Worm (Caenorhabditis elegans) whole organism, L1 larva: ENCODE measurements around the gene C24H12.1.
A peak's percentile ranks its signal among the peaks of the same experiment; 100 is the strongest.
"Not testable (repeated sequence)": the region's sequence is repeated elsewhere in the genome, so short reads cannot be mapped to it uniquely, and the experiment has no call there.

Source experiments
- C16A3.4 ChIP-seq: fragments of 150-350 bp; optimal IDR thresholded peaks from 2 replicates; lab custom pipeline; 2014; ENCODE audit warnings: missing biosample characterization, missing genetic modification characterization
- C34B4.2 ChIP-seq: sonication (generic microtip); optimal IDR thresholded peaks from 2 replicates; lab custom pipeline; 2017; ENCODE audit warnings: mild to moderate bottlenecking, missing genetic modification characterization, missing compliant biosample characterization
- aha-1 ChIP-seq: fragments of 150-350 bp; optimal IDR thresholded peaks from 2 replicates; lab custom pipeline; 2014; ENCODE audit warnings: missing biosample characterization, missing genetic modification characterization
- alr-1 ChIP-seq: fragments of 200-800 bp; sonication (Bioruptor generic); optimal IDR thresholded peaks from 2 replicates; lab custom pipeline; 2018; ENCODE audit warnings: borderline replicate concordance, mild to moderate bottlenecking, missing genetic modification characterization, missing compliant biosample characterization
- blmp-1 ChIP-seq: fragments of 150-350 bp; optimal IDR thresholded peaks from 2 replicates; lab custom pipeline; 2014; ENCODE audit warnings: missing biosample characterization, missing genetic modification characterization
- ceh-82 ChIP-seq, 3 experiments: fragments of 150-350 bp in 1 of 3; sonication (generic microtip) in 2 of 3; optimal IDR thresholded peaks; 2 replicates each; lab custom pipeline; 2014 to 2017; ENCODE audit warnings: missing biosample characterization in 3 of 3, missing genetic modification characterization in 3 of 3
- ceh-88 ChIP-seq: fragments of 200-800 bp; sonication (Bioruptor generic); IDR thresholded peaks from 2 replicates; pipeline ENCODE4 v1.3.6; 2022; ENCODE audit warnings: missing genetic modification characterization, missing compliant biosample characterization
- dpl-1 ChIP-seq, 3 experiments: fragments of 150-350 bp in 2 of 3; sonication (generic microtip) in 1 of 3; optimal IDR thresholded peaks; 2 replicates each; lab custom pipeline; 2014 to 2017; ENCODE audit warnings: missing biosample characterization in 3 of 3, missing genetic modification characterization in 3 of 3, missing genetic modification reagents in 3 of 3
- efl-1 ChIP-seq, 4 experiments: fragments of 150-350 bp; optimal IDR thresholded peaks in 3 of 4; peaks in 1 of 4; 1 replicate in 1 of 4; 2 replicates in 3 of 4; lab custom pipeline; 2014; ENCODE audit warnings: missing biosample characterization in 2 of 4, missing genetic modification characterization in 2 of 4, missing genetic modification reagents in 2 of 4
- efl-3 ChIP-seq: fragments of 200-800 bp; sonication (Bioruptor generic); optimal IDR thresholded peaks from 2 replicates; lab custom pipeline; 2018; ENCODE audit warnings: mild to moderate bottlenecking, missing genetic modification characterization, missing compliant biosample characterization
- egl-27 ChIP-seq, 2 experiments: fragments of 150-350 bp in 1 of 2; sonication (generic microtip); optimal IDR thresholded peaks; 3 replicates each; lab custom pipeline; 2017 to 2018; ENCODE audit warnings: missing biosample characterization in 2 of 2, missing genetic modification characterization in 2 of 2, missing genetic modification reagents in 2 of 2
- ets-5 ChIP-seq: fragments of 200-800 bp; sonication (Bioruptor generic); IDR thresholded peaks from 2 replicates; pipeline ENCODE4 v1.3.6; 2022; ENCODE audit warnings: missing genetic modification characterization, missing compliant biosample characterization
- fkh-4 ChIP-seq: sonication (generic microtip); optimal IDR thresholded peaks from 2 replicates; lab custom pipeline; 2016; ENCODE audit warnings: missing compliant biosample characterization, missing genetic modification characterization, borderline replicate concordance
- hlh-17 ChIP-seq: fragments of 200-800 bp; sonication (Bioruptor generic); optimal IDR thresholded peaks from 2 replicates; lab custom pipeline; 2018; ENCODE audit warnings: missing genetic modification characterization, mild to moderate bottlenecking, missing compliant biosample characterization, moderate library complexity, borderline replicate concordance
- hlh-4 ChIP-seq: sonication (generic microtip); optimal IDR thresholded peaks from 2 replicates; lab custom pipeline; 2016; ENCODE audit warnings: mild to moderate bottlenecking, missing genetic modification characterization, missing compliant biosample characterization
- jun-1 ChIP-seq: fragments of 150-350 bp; optimal IDR thresholded peaks from 2 replicates; lab custom pipeline; 2014; ENCODE audit warnings: missing biosample characterization, missing genetic modification reagents, missing genetic modification characterization
- lin-14 ChIP-seq: fragments of 200-800 bp; sonication (Bioruptor generic); optimal IDR thresholded peaks from 2 replicates; lab custom pipeline; 2018; ENCODE audit warnings: mild to moderate bottlenecking, missing genetic modification characterization, moderate library complexity, missing compliant biosample characterization
- lir-3 ChIP-seq: sonication (generic microtip); optimal IDR thresholded peaks from 2 replicates; lab custom pipeline; 2016; ENCODE audit warnings: mild to moderate bottlenecking, missing genetic modification characterization, moderate library complexity, missing compliant biosample characterization; ENCODE audit not compliant: poor library complexity
- lsy-2 ChIP-seq, 2 experiments: fragments of 150-350 bp; optimal IDR thresholded peaks; 2 replicates each; lab custom pipeline; 2014; ENCODE audit warnings: missing biosample characterization in 2 of 2, missing genetic modification characterization in 2 of 2
- mdl-1 ChIP-seq, 2 experiments: fragments of 150-350 bp; optimal IDR thresholded peaks; 2 replicates each; lab custom pipeline; 2014 to 2017; ENCODE audit warnings: missing biosample characterization in 2 of 2, missing genetic modification characterization in 2 of 2, inconsistent platforms in 1 of 2
- mef-2 ChIP-seq: fragments of 150-350 bp; optimal IDR thresholded peaks from 2 replicates; lab custom pipeline; 2014; ENCODE audit warnings: missing biosample characterization, missing genetic modification characterization
- nhr-11 ChIP-seq: fragments of 150-350 bp; optimal IDR thresholded peaks from 2 replicates; lab custom pipeline; 2014; ENCODE audit warnings: missing biosample characterization, missing genetic modification characterization
- nhr-12 ChIP-seq: sonication (generic microtip); optimal IDR thresholded peaks from 2 replicates; lab custom pipeline; 2017; ENCODE audit warnings: missing biosample characterization, missing genetic modification characterization
- nhr-20 ChIP-seq: sonication (generic microtip); optimal IDR thresholded peaks from 2 replicates; lab custom pipeline; 2016; ENCODE audit warnings: mild to moderate bottlenecking, missing genetic modification characterization, missing compliant biosample characterization
- nhr-237 ChIP-seq: fragments of 150-350 bp; optimal IDR thresholded peaks from 2 replicates; lab custom pipeline; 2014; ENCODE audit warnings: missing biosample characterization, missing genetic modification characterization
- nhr-28 ChIP-seq: fragments of 150-350 bp; optimal IDR thresholded peaks from 2 replicates; lab custom pipeline; 2014; ENCODE audit warnings: missing biosample characterization, missing genetic modification characterization
- nhr-47 ChIP-seq: sonication (generic microtip); optimal IDR thresholded peaks from 2 replicates; lab custom pipeline; 2016; ENCODE audit warnings: mild to moderate bottlenecking, missing genetic modification characterization, moderate library complexity, missing compliant biosample characterization
- nhr-77 ChIP-seq: fragments of 150-350 bp; optimal IDR thresholded peaks from 2 replicates; lab custom pipeline; 2014; ENCODE audit warnings: missing biosample characterization, missing genetic modification characterization
- nhr-85 ChIP-seq: sonication (generic microtip); peaks from one replicate; lab custom pipeline; 2016; ENCODE audit warnings: missing genetic modification characterization, inconsistent platforms, missing compliant biosample characterization
- pax-3 ChIP-seq: fragments of 200-800 bp; sonication (Bioruptor generic); optimal IDR thresholded peaks from 2 replicates; lab custom pipeline; 2018; ENCODE audit warnings: mild to moderate bottlenecking, missing genetic modification characterization, moderate library complexity, missing compliant biosample characterization
- pqm-1 ChIP-seq: sonication (generic microtip); optimal IDR thresholded peaks from 3 replicates; lab custom pipeline; 2017; ENCODE audit warnings: missing biosample characterization, missing genetic modification characterization
- skn-1 ChIP-seq: fragments of 150-350 bp; optimal IDR thresholded peaks from 2 replicates; lab custom pipeline; 2014; ENCODE audit warnings: missing biosample characterization, missing genetic modification characterization
- snpc-4 ChIP-seq: fragments of 150-350 bp; optimal IDR thresholded peaks from 2 replicates; lab custom pipeline; 2014; ENCODE audit warnings: missing biosample characterization, missing genetic modification characterization
- snu-23 ChIP-seq: sonication (generic microtip); optimal IDR thresholded peaks from 2 replicates; lab custom pipeline; 2016; ENCODE audit warnings: missing genetic modification characterization, missing compliant biosample characterization
- swsn-7 ChIP-seq: sonication (generic microtip); optimal IDR thresholded peaks from 2 replicates; lab custom pipeline; 2016; ENCODE audit warnings: missing genetic modification characterization, missing compliant biosample characterization
- tlp-1 ChIP-seq: fragments of 150-350 bp; optimal IDR thresholded peaks from 2 replicates; lab custom pipeline; 2014; ENCODE audit warnings: missing biosample characterization, missing genetic modification characterization
- unc-130 ChIP-seq: fragments of 150-350 bp; optimal IDR thresholded peaks from 2 replicates; lab custom pipeline; 2017; ENCODE audit warnings: missing biosample characterization, missing genetic modification characterization, inconsistent platforms
- unc-30 ChIP-seq: sonication (generic microtip); optimal IDR thresholded peaks from 2 replicates; lab custom pipeline; 2017; ENCODE audit warnings: missing biosample characterization, missing genetic modification characterization
- unc-62 ChIP-seq: fragments of 150-350 bp; optimal IDR thresholded peaks from 2 replicates; lab custom pipeline; 2014; ENCODE audit warnings: missing biosample characterization, missing genetic modification reagents, missing genetic modification characterization
- unc-98 ChIP-seq: fragments of 200-800 bp; sonication (Bioruptor generic); IDR thresholded peaks from 2 replicates; pipeline ENCODE4 v1.3.6; 2022; ENCODE audit warnings: missing genetic modification characterization, missing compliant biosample characterization
- vab-15 ChIP-seq: sonication (generic microtip); optimal IDR thresholded peaks from 2 replicates; lab custom pipeline; 2017; ENCODE audit warnings: missing genotype, mild to moderate bottlenecking, missing genetic modification characterization, missing compliant biosample characterization
- xbp-1 ChIP-seq: sonication (generic microtip); optimal IDR thresholded peaks from 2 replicates; lab custom pipeline; 2016; ENCODE audit warnings: missing genetic modification characterization, missing compliant biosample characterization
- zag-1 ChIP-seq: fragments of 150-350 bp; optimal IDR thresholded peaks from 2 replicates; lab custom pipeline; 2014; ENCODE audit warnings: missing biosample characterization, missing genetic modification characterization
- ztf-11 ChIP-seq, 2 experiments: sonication (generic microtip); optimal IDR thresholded peaks; 2 replicates each; lab custom pipeline; 2016 to 2017; ENCODE audit warnings: missing genetic modification characterization in 2 of 2, missing biosample characterization in 1 of 2, missing compliant biosample characterization in 1 of 2
- ztf-4 ChIP-seq: fragments of 150-350 bp; optimal IDR thresholded peaks from 2 replicates; lab custom pipeline; 2014; ENCODE audit warnings: missing biosample characterization, missing genetic modification characterization

Gene C24H12.1

DNA sequence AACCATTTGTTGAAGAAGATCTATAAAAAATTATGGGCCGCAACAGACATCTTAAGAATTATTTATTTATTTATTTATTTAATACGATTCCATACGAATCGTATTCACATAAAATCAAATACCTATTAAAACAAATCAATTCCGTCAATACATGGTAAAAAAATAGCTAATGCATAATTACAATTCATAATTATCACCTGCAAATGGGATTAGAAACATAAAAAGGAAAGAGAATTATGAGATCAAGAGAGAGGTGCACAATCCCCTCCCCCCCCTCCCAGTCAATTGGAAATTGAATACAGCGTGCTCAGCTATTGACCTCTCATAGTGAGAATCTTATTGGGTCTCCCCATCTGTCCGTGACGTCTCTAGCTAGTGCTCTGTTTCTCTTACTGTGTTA is at the start of gene C24H12.1:
Gene C24H12.1 (plus strand): TSS at position 301 of the 400 bp plus-strand sequence.
- not testable (repeated sequence) for TF ChIP-seq hlh-17 (GFP tag; lab: Kevin White, UChicago); efl-1 (optimal IDR thresholded peaks at IDR 0.05; lab: Kevin White, UChicago); efl-1 (GFP tag; optimal IDR thresholded peaks at IDR 0.05 in 1 of 2; lab: Kevin White, UChicago); snpc-4 (tag; lab: Kevin White, UChicago)

DNA sequence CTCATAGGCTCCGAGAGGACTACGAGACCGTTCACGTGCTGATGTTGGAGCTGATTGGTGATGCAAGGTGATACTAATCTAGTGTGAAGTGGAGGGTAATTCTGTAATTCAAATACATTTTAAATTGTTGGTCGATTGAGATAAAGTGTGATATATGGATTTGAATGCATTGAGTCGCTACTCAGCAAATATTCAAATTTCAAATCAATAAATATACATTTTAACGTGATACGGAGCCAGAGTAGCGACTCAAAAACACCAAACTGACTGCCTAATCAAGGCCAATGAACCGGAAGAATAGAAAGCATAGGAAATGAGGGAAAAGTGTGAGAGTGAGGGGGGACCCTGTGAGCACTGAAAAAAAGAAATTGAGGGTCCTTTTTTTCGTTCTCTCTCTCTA is 41.9 kb upstream of the C24H12.1 start, which contains the start of gene C03H5.6:
Gene C03H5.6 (minus strand): TSS at position 101 of the 400 bp plus-strand sequence.
- TF ChIP-seq nhr-85 (no peak), egl-27 (tag; optimal IDR thresholded peaks at IDR 0.05; lab: Kevin White, UChicago) (no peak), nhr-77 (tag; lab: Kevin White, UChicago) (no peak), ztf-4 (tag; lab: Kevin White, UChicago) (no peak), jun-1 (tag; lab: Kevin White, UChicago) (no peak), unc-30 (tag; lab: Kevin White, UChicago) (no peak), fkh-4 (no peak), nhr-47 (tag; lab: Kevin White, UChicago) (no peak), skn-1 (tag; lab: Kevin White, UChicago) (no peak), C34B4.2 (tag; lab: Kevin White, UChicago) (no peak), xbp-1 (tag; lab: Kevin White, UChicago) (no peak)

DNA sequence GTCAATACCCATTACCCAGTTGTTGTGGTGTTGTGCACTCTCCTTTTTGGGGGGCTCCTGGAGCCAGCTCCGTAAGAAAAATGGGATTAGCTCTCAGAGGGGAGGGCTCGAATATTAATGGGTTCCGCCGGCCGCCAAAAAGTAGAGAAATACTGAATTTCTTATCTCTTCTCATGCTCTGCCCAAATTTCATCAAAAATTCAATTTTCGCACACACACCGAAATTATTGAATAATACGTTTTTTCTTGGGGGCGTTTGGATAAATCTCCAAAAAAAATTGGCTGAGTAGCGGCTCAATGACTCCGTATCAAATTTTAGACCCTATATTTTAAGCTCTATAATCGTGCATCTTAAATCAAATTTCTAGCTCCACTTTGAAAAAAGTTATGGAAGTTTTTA is 41.0 kb upstream of the C24H12.1 start:
- no peak for TF ChIP-seq efl-1 (optimal IDR thresholded peaks at IDR 0.05; lab: Kevin White, UChicago)
- TF ChIP-seq efl-1 (GFP tag; optimal IDR thresholded peaks at IDR 0.05 in 1 of 2; lab: Kevin White, UChicago) = peak in 1 of 2 experiments; percentile 80
- TF ChIP-seq pqm-1 (tag; lab: Kevin White, UChicago) = no peak
- TF ChIP-seq, all 84 proteins: peak for 1

DNA sequence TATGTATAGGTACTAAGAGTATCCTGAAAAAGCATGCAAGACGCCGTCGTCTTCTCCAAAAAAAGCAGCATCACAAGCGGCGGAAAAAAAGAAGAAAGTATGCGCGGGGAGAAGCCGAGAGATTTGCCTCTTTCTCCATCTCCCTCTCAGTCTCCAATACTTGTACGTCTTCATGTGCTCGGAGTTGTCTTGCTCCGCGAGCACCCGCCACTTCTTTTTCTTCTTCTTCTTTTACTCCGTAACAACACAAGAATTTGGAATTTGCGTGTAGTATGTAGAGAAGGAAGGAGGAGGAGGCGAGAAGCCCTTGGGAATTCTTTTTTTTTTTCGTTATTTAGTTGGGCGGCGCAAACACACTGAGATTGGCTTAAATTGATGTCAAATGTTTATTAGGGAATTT is 40.0 kb upstream of the C24H12.1 start:
- no peak for TF ChIP-seq unc-98 (GFP tag; lab: Robert Waterston, UW)
- TF ChIP-seq nhr-11 (tag; lab: Kevin White, UChicago) = no peak
- TF ChIP-seq mdl-1 (tag; optimal IDR thresholded peaks at IDR 0.05; lab: Kevin White, UChicago) = no peak
- no peak for TF ChIP-seq ceh-88 (GFP tag; lab: Robert Waterston, UW)
- no peak for TF ChIP-seq C16A3.4 (tag; lab: Kevin White, UChicago)
- peak; percentile 28 for TF ChIP-seq snu-23 (GFP tag; lab: Kevin White, UChicago)
- TF ChIP-seq aha-1 (tag; lab: Kevin White, UChicago) = no peak
- TF ChIP-seq alr-1 (tag; lab: Kevin White, UChicago) = no peak
- TF ChIP-seq nhr-237 (tag; lab: Kevin White, UChicago) = no peak
- no peak for TF ChIP-seq zag-1 (tag; lab: Kevin White, UChicago)
- TF ChIP-seq pax-3 (tag; lab: Kevin White, UChicago) = no peak
- peak; percentile 31 for TF ChIP-seq nhr-47 (tag; lab: Kevin White, UChicago)
- no peak for TF ChIP-seq nhr-20 (tag; lab: Kevin White, UChicago)
- no peak for TF ChIP-seq unc-30 (tag; lab: Kevin White, UChicago)
- TF ChIP-seq swsn-7 (tag; lab: Kevin White, UChicago) = peak; percentile 26
- peak in 1 of 2 experiments; percentile 4 for TF ChIP-seq lsy-2 (tag; optimal IDR thresholded peaks at IDR 0.05; lab: Kevin White, UChicago)
- no peak for TF ChIP-seq mef-2
- TF ChIP-seq blmp-1 (tag; lab: Kevin White, UChicago) = no peak
- no peak for TF ChIP-seq hlh-4 (tag; lab: Kevin White, UChicago)
- TF ChIP-seq hlh-17 (GFP tag; lab: Kevin White, UChicago) = no peak
- TF ChIP-seq lin-14 (GFP tag; lab: Kevin White, UChicago) = peak; percentile 77
- TF ChIP-seq ets-5 (GFP tag; lab: Robert Waterston, UW) = no peak
- TF ChIP-seq dpl-1 (GFP tag; optimal IDR thresholded peaks at IDR 0.05; lab: Kevin White, UChicago) = peak in 1 of 3 experiments; percentile 39
- TF ChIP-seq efl-3 (GFP tag; lab: Kevin White, UChicago) = no peak
- no peak for TF ChIP-seq xbp-1 (tag; lab: Kevin White, UChicago)
- no peak for TF ChIP-seq nhr-28 (tag; lab: Kevin White, UChicago)
- no peak for TF ChIP-seq vab-15 (tag; lab: Kevin White, UChicago)
- TF ChIP-seq lir-3 (tag; lab: Kevin White, UChicago) = no peak
- peak in 1 of 3 experiments; percentile 51 for TF ChIP-seq ceh-82 (tag; optimal IDR thresholded peaks at IDR 0.05; lab: Kevin White, UChicago)
- no peak for TF ChIP-seq ztf-11 (tag; optimal IDR thresholded peaks at IDR 0.05; lab: Kevin White, UChicago)
- no peak for TF ChIP-seq nhr-12 (tag; lab: Kevin White, UChicago)
- no peak for TF ChIP-seq ztf-4 (tag; lab: Kevin White, UChicago)
- TF ChIP-seq unc-62 (GFP tag; lab: Kevin White, UChicago) = no peak
- no peak for TF ChIP-seq egl-27 (tag; optimal IDR thresholded peaks at IDR 0.05; lab: Kevin White, UChicago)
- no peak for TF ChIP-seq unc-130 (tag; lab: Kevin White, UChicago)
- no peak for TF ChIP-seq tlp-1 (tag; lab: Kevin White, UChicago)
